Fruit fly (Drosophila melanogaster) whole organism, embryonic: ENCODE measurements around the gene CG5909.
A peak's percentile ranks its signal among the peaks of the same experiment; 100 is the strongest.

Experiments used
- Abd-B ChIP-seq: fragments of 200-800 bp; sonication (Bioruptor generic); optimal IDR thresholded peaks from 2 replicates; lab custom pipeline; 2018; ENCODE audit warnings: missing biosample characterization, mild to moderate bottlenecking, missing genetic modification characterization, moderate library complexity
- Aef1 ChIP-seq: fragments of 200-800 bp; sonication (Bioruptor generic); IDR thresholded peaks from 3 replicates; pipeline ENCODE4 v1.3.6; 2022; ENCODE audit warnings: missing biosample characterization, missing genetic modification characterization
- Antp ChIP-seq: fragments of 200-800 bp; sonication (Bioruptor generic); optimal IDR thresholded peaks from 3 replicates; lab custom pipeline; 2016; ENCODE audit warnings: missing biosample characterization, missing genetic modification characterization
- Bdp1 ChIP-seq: fragments of 200-800 bp; sonication (Bioruptor generic); optimal IDR thresholded peaks from 3 replicates; lab custom pipeline; 2016; ENCODE audit warnings: missing biosample characterization, missing genetic modification characterization
- C15 ChIP-seq: fragments of 200-800 bp; sonication (Bioruptor generic); IDR thresholded peaks from 3 replicates; pipeline ENCODE4 v1.3.6; 2022; ENCODE audit warnings: missing biosample characterization, missing genetic modification characterization
- CG10979 ChIP-seq: fragments of 200-800 bp; sonication (Bioruptor generic); optimal IDR thresholded peaks from 2 replicates; lab custom pipeline; 2018; ENCODE audit warnings: missing biosample characterization, mild to moderate bottlenecking, missing genetic modification characterization, moderate library complexity
- CG11085 ChIP-seq: fragments of 200-800 bp; sonication (Bioruptor generic); IDR thresholded peaks from 2 replicates; pipeline ENCODE4 v1.3.6; 2022; ENCODE audit warnings: missing biosample characterization, missing genetic modification characterization
- CG11695 ChIP-seq: fragments of 200-800 bp; sonication (Bioruptor generic); IDR thresholded peaks from 3 replicates; pipeline ENCODE4 v1.3.6; 2022; ENCODE audit warnings: missing biosample characterization, missing genetic modification characterization
- CG13424 ChIP-seq: fragments of 200-800 bp; sonication (Bioruptor generic); optimal IDR thresholded peaks from 2 replicates; lab custom pipeline; 2019; ENCODE audit warnings: missing biosample characterization, mild to moderate bottlenecking, missing genetic modification characterization, moderate library complexity
- CG14441 ChIP-seq: fragments of 200-800 bp; sonication (Bioruptor generic); IDR thresholded peaks from 2 replicates; pipeline ENCODE4 v1.3.6; 2022; ENCODE audit warnings: missing biosample characterization, missing genetic modification characterization
- CG15011 ChIP-seq: fragments of 200-800 bp; sonication (Bioruptor generic); optimal IDR thresholded peaks from 3 replicates; lab custom pipeline; 2018; ENCODE audit warnings: missing biosample characterization, mild to moderate bottlenecking, missing genetic modification characterization
- CG15514 ChIP-seq: fragments of 200-800 bp; sonication (Bioruptor generic); optimal IDR thresholded peaks from 3 replicates; lab custom pipeline; 2017; ENCODE audit warnings: missing biosample characterization, missing genetic modification characterization, mild to moderate bottlenecking, moderate library complexity, missing genetic modification reagents
- CG1647 ChIP-seq: fragments of 200-800 bp; sonication (Bioruptor generic); optimal IDR thresholded peaks from 3 replicates; lab custom pipeline; 2016; ENCODE audit warnings: missing biosample characterization, missing genetic modification characterization
- CG17912 ChIP-seq: fragments of 200-800 bp; sonication (Bioruptor generic); optimal IDR thresholded peaks from 2 replicates; lab custom pipeline; 2018; ENCODE audit warnings: missing biosample characterization, mild to moderate bottlenecking, missing genetic modification characterization
- CG18262 ChIP-seq: fragments of 200-800 bp; optimal IDR thresholded peaks from 3 replicates; lab custom pipeline; 2019; ENCODE audit warnings: missing biosample characterization, mild to moderate bottlenecking, missing genetic modification characterization, moderate library complexity
- CG2202 ChIP-seq: fragments of 200-800 bp; sonication (Bioruptor generic); optimal IDR thresholded peaks from 2 replicates; lab custom pipeline; 2018; ENCODE audit warnings: missing biosample characterization, mild to moderate bottlenecking, missing genetic modification characterization
- CG30431 ChIP-seq: fragments of 200-800 bp; sonication (Bioruptor generic); optimal IDR thresholded peaks from 2 replicates; lab custom pipeline; 2017; ENCODE audit warnings: missing biosample characterization, missing genetic modification characterization
- CG31224 ChIP-seq: fragments of 200-800 bp; sonication (Bioruptor generic); IDR thresholded peaks from 2 replicates; pipeline ENCODE4 v1.3.6; 2022; ENCODE audit warnings: missing biosample characterization, missing genetic modification characterization
- CG32532 ChIP-seq: fragments of 200-800 bp; sonication (Bioruptor generic); IDR thresholded peaks from 2 replicates; pipeline ENCODE4 v1.3.6; 2022; ENCODE audit warnings: missing biosample characterization, missing genetic modification characterization
- CG32772 ChIP-seq: fragments of 200-800 bp; sonication (Bioruptor generic); IDR thresholded peaks from 2 replicates; pipeline ENCODE4 v1.3.6; 2022; ENCODE audit warnings: missing biosample characterization, missing genetic modification characterization
- CG34376 ChIP-seq: fragments of 200-800 bp; sonication (Bioruptor generic); optimal IDR thresholded peaks from 2 replicates; lab custom pipeline; 2018; ENCODE audit warnings: missing biosample characterization, mild to moderate bottlenecking, missing genetic modification characterization
- CG34422 ChIP-seq: fragments of 200-800 bp; sonication (Bioruptor generic); IDR thresholded peaks from 3 replicates; pipeline ENCODE4 v1.3.6; 2022; ENCODE audit warnings: missing biosample characterization, missing genetic modification characterization
- CG4730 ChIP-seq: fragments of 200-800 bp; sonication (Bioruptor generic); IDR thresholded peaks from 2 replicates; pipeline ENCODE4 v1.3.6; 2022; ENCODE audit warnings: missing biosample characterization, missing genetic modification characterization
- CG8924 ChIP-seq: fragments of 200-800 bp; optimal IDR thresholded peaks from 3 replicates; lab custom pipeline; 2019; ENCODE audit warnings: missing biosample characterization, mild to moderate bottlenecking, missing genetic modification characterization, moderate library complexity
- CG9215 ChIP-seq: fragments of 200-800 bp; sonication (Bioruptor generic); IDR thresholded peaks from 2 replicates; pipeline ENCODE4 v1.3.6; 2022; ENCODE audit warnings: missing biosample characterization, missing genetic modification characterization
- CTCF ChIP-seq: fragments of 200-800 bp; sonication (Bioruptor generic); optimal IDR thresholded peaks from 2 replicates; lab custom pipeline; 2017; ENCODE audit warnings: missing biosample characterization, mild to moderate bottlenecking, missing genetic modification characterization, moderate library complexity
- Camta ChIP-seq: fragments of 200-800 bp; sonication (Bioruptor generic); optimal IDR thresholded peaks from 2 replicates; lab custom pipeline; 2016; ENCODE audit warnings: missing biosample characterization, missing genetic modification characterization
- Chrac-16 ChIP-seq: fragments of 200-800 bp; sonication (Bioruptor generic); optimal IDR thresholded peaks from 3 replicates; lab custom pipeline; 2016; ENCODE audit warnings: missing biosample characterization, missing genetic modification characterization
- CoRest ChIP-seq: fragments of 200-800 bp; sonication (Bioruptor generic); optimal IDR thresholded peaks from 3 replicates; lab custom pipeline; 2018; ENCODE audit warnings: missing biosample characterization, mild to moderate bottlenecking, missing genetic modification characterization, moderate library complexity
- ERR ChIP-seq: fragments of 200-800 bp; sonication (Bioruptor generic); optimal IDR thresholded peaks from 2 replicates; lab custom pipeline; 2016; ENCODE audit warnings: missing biosample characterization, missing genetic modification characterization
- Fer2 ChIP-seq: fragments of 200-800 bp; sonication (Bioruptor generic); optimal IDR thresholded peaks from 2 replicates; lab custom pipeline; 2018; ENCODE audit warnings: missing biosample characterization, mild to moderate bottlenecking, missing genetic modification characterization, moderate library complexity
- Gug ChIP-seq: fragments of 200-800 bp; sonication (Bioruptor generic); IDR thresholded peaks from 4 replicates; pipeline ENCODE4 v1.3.6; 2022; ENCODE audit warnings: missing biosample characterization, missing genetic modification characterization
- Lhr ChIP-seq: fragments of 200-800 bp; sonication (Bioruptor generic); optimal IDR thresholded peaks from 3 replicates; lab custom pipeline; 2017; ENCODE audit warnings: mild to moderate bottlenecking, missing biosample characterization, missing genetic modification reagents, missing genetic modification characterization
- NK7.1 ChIP-seq: fragments of 200-800 bp; sonication (Bioruptor generic); optimal IDR thresholded peaks from 3 replicates; lab custom pipeline; 2016; ENCODE audit warnings: missing biosample characterization, missing genetic modification characterization
- Optix ChIP-seq: fragments of 200-800 bp; sonication (Bioruptor generic); IDR thresholded peaks from 3 replicates; pipeline ENCODE4 v1.3.6; 2022; ENCODE audit warnings: missing biosample characterization, missing genetic modification characterization
- Sry-β ChIP-seq: fragments of 200-800 bp; sonication (Bioruptor generic); optimal IDR thresholded peaks from 2 replicates; lab custom pipeline; 2018; ENCODE audit warnings: missing biosample characterization, mild to moderate bottlenecking, missing genetic modification characterization, moderate library complexity
- cad ChIP-seq: fragments of >200 bp; optimal IDR thresholded peaks from 2 replicates; lab custom pipeline; 2017; ENCODE audit warnings: missing biosample characterization, missing genetic modification characterization
- crol ChIP-seq: fragments of 200-800 bp; sonication (Bioruptor generic); IDR thresholded peaks from 2 replicates; pipeline ENCODE4 v1.3.6; 2022; ENCODE audit warnings: missing biosample characterization, missing genetic modification characterization
- dm ChIP-seq: fragments of 200-800 bp; sonication (Bioruptor generic); optimal IDR thresholded peaks from 3 replicates; lab custom pipeline; 2016; ENCODE audit warnings: missing biosample characterization, missing genetic modification characterization
- dmrt11E ChIP-seq: fragments of 200-800 bp; sonication (Bioruptor generic); optimal IDR thresholded peaks from 3 replicates; lab custom pipeline; 2018; ENCODE audit warnings: missing biosample characterization, mild to moderate bottlenecking, missing genetic modification characterization, moderate library complexity
- dmrt99B ChIP-seq: fragments of 200-800 bp; sonication (Bioruptor generic); optimal IDR thresholded peaks from 2 replicates; lab custom pipeline; 2018; ENCODE audit warnings: missing biosample characterization, mild to moderate bottlenecking, missing genetic modification characterization, moderate library complexity
- esg ChIP-seq: fragments of 200-800 bp; sonication (Bioruptor generic); conservative IDR thresholded peaks from 2 replicates; pipeline ENCODE4 v1.3.6; 2022; ENCODE audit warnings: missing biosample characterization, missing genetic modification characterization
- hb ChIP-seq: fragments of 200-800 bp; sonication (Bioruptor generic); IDR thresholded peaks from 3 replicates; pipeline ENCODE4 v1.3.6; 2022; ENCODE audit warnings: missing biosample characterization, missing genetic modification characterization; ENCODE audit not compliant: partially characterized antibody
- hth ChIP-seq: fragments of >200 bp; optimal IDR thresholded peaks from 2 replicates; lab custom pipeline; 2017; ENCODE audit warnings: inconsistent platforms
- jigr1 ChIP-seq: fragments of 200-800 bp; sonication (Bioruptor generic); IDR thresholded peaks from 3 replicates; pipeline ENCODE4 v1.3.6; 2022; ENCODE audit warnings: missing biosample characterization, missing genetic modification characterization
- knrl ChIP-seq: fragments of 200-800 bp; sonication (Bioruptor generic); IDR thresholded peaks from 3 replicates; pipeline ENCODE4 v1.3.6; 2022; ENCODE audit warnings: missing biosample characterization, missing genetic modification characterization; ENCODE audit not compliant: partially characterized antibody
- lola ChIP-seq, 3 experiments: fragments of >200 bp in 2 of 3; fragments of 200-800 bp in 1 of 3; sonication (Bioruptor generic) in 1 of 3; optimal IDR thresholded peaks; 2 replicates each; lab custom pipeline; 2017 to 2019; ENCODE audit warnings: missing biosample characterization in 3 of 3, missing genetic modification characterization in 3 of 3, mild to moderate bottlenecking in 1 of 3, moderate library complexity in 1 of 3
- nerfin-1 ChIP-seq: fragments of 200-800 bp; sonication (Bioruptor generic); optimal IDR thresholded peaks from 3 replicates; lab custom pipeline; 2019; ENCODE audit warnings: missing biosample characterization, mild to moderate bottlenecking, missing genetic modification characterization, moderate library complexity
- nmo ChIP-seq: fragments of 200-800 bp; sonication (Bioruptor generic); optimal IDR thresholded peaks from 2 replicates; lab custom pipeline; 2018; ENCODE audit warnings: missing biosample characterization, mild to moderate bottlenecking, missing genetic modification characterization, moderate library complexity
- sim ChIP-seq: fragments of 200-800 bp; sonication (Bioruptor generic); IDR thresholded peaks from 2 replicates; pipeline ENCODE4 v1.3.6; 2022; ENCODE audit warnings: missing biosample characterization, missing genetic modification characterization
- tin ChIP-seq: fragments of 200-800 bp; sonication (Bioruptor generic); optimal IDR thresholded peaks from 3 replicates; lab custom pipeline; 2016; ENCODE audit warnings: missing biosample characterization, missing genetic modification characterization
- yki ChIP-seq: fragments of >200 bp; optimal IDR thresholded peaks from 3 replicates; lab custom pipeline; 2018

The CG5909 gene

DNA sequence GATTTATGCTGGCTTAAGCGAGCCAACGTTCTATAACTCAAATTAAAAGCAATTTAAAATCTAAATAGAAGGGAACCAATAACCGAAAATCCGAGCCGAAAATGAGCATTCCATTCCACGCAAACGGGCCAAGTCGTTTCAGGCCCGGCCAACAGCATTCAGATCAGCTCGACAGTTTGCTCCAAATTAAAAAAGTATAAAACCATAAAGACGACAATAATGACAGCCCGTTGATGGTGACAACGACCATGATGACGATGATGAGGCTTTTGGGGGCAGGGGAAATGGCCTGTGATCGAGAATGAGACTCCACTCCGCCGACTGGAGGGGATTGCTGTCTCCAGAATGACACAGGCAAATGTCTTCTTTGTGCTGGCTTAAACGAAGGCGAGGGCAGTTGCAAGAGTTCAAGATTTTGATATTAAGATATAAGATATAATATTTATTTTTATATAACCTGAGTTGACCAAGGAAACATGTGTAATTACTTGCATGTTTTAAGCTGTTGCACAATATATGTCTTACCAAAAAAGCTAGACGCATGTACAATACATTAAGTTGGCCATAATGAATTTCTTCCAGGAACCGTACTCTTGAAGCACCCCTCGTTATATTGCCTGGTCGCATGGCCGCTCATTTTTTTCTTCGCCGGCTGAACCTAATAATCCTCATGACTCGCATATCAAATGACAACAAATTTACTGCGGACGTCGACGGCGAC lies 43.9 kb downstream of the CG5909 start (continued):
- no peak for TF ChIP-seq cad
- TF ChIP-seq Camta, result no peak
- no peak for TF ChIP-seq Antp (GFP tag; lab: Kevin White, UChicago)
- TF ChIP-seq CG2202 (tag; lab: Kevin White, UChicago), result no peak
- TF ChIP-seq crol (GFP tag; lab: Robert Waterston, UW), result no peak
- no peak for TF ChIP-seq Aef1 (GFP tag; lab: Robert Waterston, UW)
- no peak for TF ChIP-seq hth
- TF ChIP-seq Optix (GFP tag; lab: Robert Waterston, UW), result no peak
- no peak for TF ChIP-seq esg
- TF ChIP-seq nmo (GFP tag; lab: Kevin White, UChicago), result peak; percentile 29
- no peak for TF ChIP-seq CG31224 (GFP tag; lab: Robert Waterston, UW)
- no peak for TF ChIP-seq CoRest (tag; lab: Kevin White, UChicago)
- TF ChIP-seq CG11085, result no peak
- no peak for TF ChIP-seq yki (lab: Kevin White, UChicago)
- no peak for TF ChIP-seq knrl
- peak; percentile 31 for TF ChIP-seq Abd-B (GFP tag; lab: Kevin White, UChicago)
- TF ChIP-seq CG32772 (GFP tag; lab: Robert Waterston, UW), result 0 out of 2 replicates have a peak, but pooled peaks have one; percentile 11
- peak; percentile 62 for TF ChIP-seq CG10979 (tag; lab: Kevin White, UChicago)
- no peak for TF ChIP-seq Gug (GFP tag; lab: Robert Waterston, UW)
- TF ChIP-seq NK7.1, result no peak
- no peak for TF ChIP-seq CG15011
- no peak for TF ChIP-seq hb (GFP tag; lab: Robert Waterston, UW)
- TF ChIP-seq CG34422 (GFP tag; lab: Robert Waterston, UW), result no peak
- no peak for TF ChIP-seq CG15514 (GFP tag; lab: Kevin White, UChicago)
- no peak for TF ChIP-seq CG14441
- no peak for TF ChIP-seq CG34376 (GFP tag; lab: Kevin White, UChicago)
- peak; percentile 0 for TF ChIP-seq CG13424 (tag; lab: Kevin White, UChicago)
- no peak for TF ChIP-seq tin (GFP tag; lab: Kevin White, UChicago)
- no peak for TF ChIP-seq Lhr (GFP tag; lab: Kevin White, UChicago)
- no peak for TF ChIP-seq Chrac-16 (GFP tag; lab: Kevin White, UChicago)
- no peak for TF ChIP-seq Bdp1 (GFP tag; lab: Kevin White, UChicago)
- no peak for TF ChIP-seq CG30431 (GFP tag; lab: Kevin White, UChicago)
- TF ChIP-seq nerfin-1 (tag; lab: Kevin White, UChicago), result peak; percentile 22
- TF ChIP-seq CG4730 (GFP tag; lab: Robert Waterston, UW), result no peak
- peak; percentile 61 for TF ChIP-seq dmrt11E (tag; lab: Kevin White, UChicago)
- no peak for TF ChIP-seq CG17912 (GFP tag; lab: Kevin White, UChicago)
- no peak for TF ChIP-seq CG32532 (GFP tag; lab: Robert Waterston, UW)
- TF ChIP-seq CG18262, result peak; percentile 66
- TF ChIP-seq CG8924 (tag; lab: Kevin White, UChicago), result no peak
- TF ChIP-seq dmrt99B (tag; lab: Kevin White, UChicago), result no peak
- TF ChIP-seq Fer2 (tag; lab: Kevin White, UChicago), result no peak
- no peak for TF ChIP-seq jigr1
- no peak for TF ChIP-seq C15 (GFP tag; lab: Robert Waterston, UW)
- no peak for TF ChIP-seq sim (GFP tag; lab: Robert Waterston, UW)
- TF ChIP-seq dm (GFP tag; lab: Kevin White, UChicago), result no peak
- no peak for TF ChIP-seq Sry-β (GFP tag; lab: Kevin White, UChicago)
- no peak for TF ChIP-seq ERR (GFP tag; lab: Kevin White, UChicago)
- no peak for TF ChIP-seq CG1647 (GFP tag; lab: Kevin White, UChicago)
- peak in 1 of 3 experiments; percentile 41 for TF ChIP-seq lola (GFP tag; optimal IDR thresholded peaks at IDR 0.05; lab: Kevin White, UChicago)
- no peak for TF ChIP-seq CTCF (GFP tag; lab: Kevin White, UChicago)
- TF ChIP-seq CG11695 (GFP tag; lab: Robert Waterston, UW), result 0 out of 3 replicates have a peak, but pooled peaks have one; percentile 27
- TF ChIP-seq CG9215 (GFP tag; lab: Robert Waterston, UW), result no peak
